Worm (Caenorhabditis elegans): ENCODE measurements around the gene R09D1.13.

DNA sequence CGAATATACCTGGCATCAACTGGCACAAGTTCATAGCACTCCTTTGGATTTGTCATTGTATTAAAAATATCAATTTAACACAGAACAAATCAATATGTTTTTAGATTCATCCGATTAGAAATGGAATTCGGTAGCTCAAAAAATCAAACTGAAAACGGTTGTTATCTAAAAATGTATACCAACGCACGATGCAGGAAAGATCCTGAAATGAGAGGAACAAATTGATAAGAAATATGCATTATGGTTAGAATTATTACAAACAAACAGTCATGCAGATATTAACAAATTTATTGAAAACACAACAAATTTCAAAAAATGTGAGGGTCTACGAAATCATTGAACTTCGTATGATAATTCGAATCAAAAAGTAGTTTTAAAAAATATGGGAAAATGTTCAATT, 24.8 kb upstream of the R09D1.13 start, which contains the start of gene T19H5.6:
- TF ChIP-seq W03F9.2 (tag; optimal IDR thresholded peaks at IDR 0.05) (no peak), him-1 (tag; optimal IDR thresholded peaks at IDR 0.05) (no peak)

All from whole organism, L4/young adult.